Worm (Caenorhabditis elegans) whole organism, L3 larva: ENCODE measurements around the gene srz-37.

Experiments used
- R02D3.7 ChIP-seq: fragments of 150-350 bp; optimal IDR thresholded peaks from 2 replicates; lab custom pipeline; 2014; ENCODE audit warnings: missing biosample characterization, missing genetic modification characterization
- ZK546.5 ChIP-seq: sonication (generic microtip); optimal IDR thresholded peaks from 2 replicates; lab custom pipeline; 2017; ENCODE audit warnings: missing biosample characterization, missing genetic modification characterization
- ama-1 ChIP-seq: fragments of 150-350 bp; optimal IDR thresholded peaks from 2 replicates; lab custom pipeline; 2018
- ceh-28 ChIP-seq: fragments of 150-350 bp; optimal IDR thresholded peaks from 2 replicates; lab custom pipeline; 2014; ENCODE audit warnings: missing biosample characterization, missing genetic modification reagents, missing genetic modification characterization
- ceh-82 ChIP-seq: fragments of 150-350 bp; optimal IDR thresholded peaks from 2 replicates; lab custom pipeline; 2014; ENCODE audit warnings: missing biosample characterization, missing genetic modification characterization
- ceh-9 ChIP-seq: sonication (generic microtip); optimal IDR thresholded peaks from 2 replicates; lab custom pipeline; 2018; ENCODE audit warnings: missing biosample characterization, missing genetic modification characterization
- daf-12 ChIP-seq: fragments of 150-350 bp; optimal IDR thresholded peaks from 2 replicates; lab custom pipeline; 2014; ENCODE audit warnings: missing biosample characterization, missing genetic modification reagents, missing genetic modification characterization
- egl-27 ChIP-seq: sonication (generic microtip); optimal IDR thresholded peaks from 4 replicates; lab custom pipeline; 2017; ENCODE audit warnings: missing biosample characterization, missing genetic modification reagents, missing genetic modification characterization
- egl-5 ChIP-seq: fragments of 150-350 bp; optimal IDR thresholded peaks from 2 replicates; lab custom pipeline; 2017; ENCODE audit warnings: missing biosample characterization, missing genetic modification reagents, missing genetic modification characterization, inconsistent platforms
- elt-1 ChIP-seq: fragments of 150-350 bp; optimal IDR thresholded peaks from 2 replicates; lab custom pipeline; 2014; ENCODE audit warnings: missing biosample characterization, missing genetic modification characterization
- elt-2 ChIP-seq: sonication (generic microtip); optimal IDR thresholded peaks from 2 replicates; lab custom pipeline; 2016; ENCODE audit warnings: missing genetic modification reagents, mild to moderate bottlenecking, missing genetic modification characterization, missing compliant biosample characterization
- eor-1 ChIP-seq, 2 experiments: fragments of 150-350 bp; optimal IDR thresholded peaks; 2 replicates each; lab custom pipeline; 2014 to 2018; ENCODE audit warnings: missing biosample characterization in 2 of 2, missing genetic modification characterization in 2 of 2
- fkh-10 ChIP-seq: sonication (generic microtip); optimal IDR thresholded peaks from 2 replicates; lab custom pipeline; 2017; ENCODE audit warnings: missing biosample characterization, missing genetic modification reagents, missing genetic modification characterization
- fos-1 ChIP-seq: fragments of 150-350 bp; optimal IDR thresholded peaks from 2 replicates; lab custom pipeline; 2014; ENCODE audit warnings: missing biosample characterization, missing genetic modification characterization
- hmg-11 ChIP-seq: sonication (generic microtip); optimal IDR thresholded peaks from 2 replicates; lab custom pipeline; 2016; ENCODE audit warnings: missing genetic modification characterization, missing compliant biosample characterization
- jun-1 ChIP-seq: fragments of 150-350 bp; optimal IDR thresholded peaks from 2 replicates; lab custom pipeline; 2014; ENCODE audit warnings: missing biosample characterization, missing genetic modification reagents, missing genetic modification characterization
- lin-15B ChIP-seq: fragments of 150-350 bp; optimal IDR thresholded peaks from 2 replicates; lab custom pipeline; 2014; ENCODE audit warnings: missing biosample characterization, missing genetic modification characterization
- lin-39 ChIP-seq: fragments of 150-350 bp; optimal IDR thresholded peaks from 2 replicates; lab custom pipeline; 2018; ENCODE audit warnings: missing biosample characterization, missing genetic modification reagents, missing genetic modification characterization
- nfya-1 ChIP-seq: sonication (generic microtip); optimal IDR thresholded peaks from 2 replicates; lab custom pipeline; 2017; ENCODE audit warnings: missing genetic modification characterization, mild to moderate bottlenecking, missing compliant biosample characterization, antibody characterized with exemption, moderate library complexity; ENCODE audit not compliant: insufficient read depth
- nhr-11 ChIP-seq: fragments of 150-350 bp; optimal IDR thresholded peaks from 2 replicates; lab custom pipeline; 2014; ENCODE audit warnings: missing biosample characterization, missing genetic modification characterization
- nhr-12 ChIP-seq: fragments of 150-350 bp; optimal IDR thresholded peaks from 2 replicates; lab custom pipeline; 2014; ENCODE audit warnings: missing biosample characterization, missing genetic modification characterization
- nhr-23 ChIP-seq: fragments of 150-350 bp; optimal IDR thresholded peaks from 2 replicates; lab custom pipeline; 2014; ENCODE audit warnings: missing biosample characterization, missing genetic modification reagents, missing genetic modification characterization
- nhr-28 ChIP-seq: fragments of 150-350 bp; optimal IDR thresholded peaks from 2 replicates; lab custom pipeline; 2014; ENCODE audit warnings: missing biosample characterization, missing genetic modification characterization
- nhr-43 ChIP-seq: sonication (generic microtip); optimal IDR thresholded peaks from 2 replicates; lab custom pipeline; 2016; ENCODE audit warnings: mild to moderate bottlenecking, missing genetic modification characterization, missing compliant biosample characterization; ENCODE audit not compliant: poor library complexity, severe bottlenecking
- nhr-67 ChIP-seq: fragments of 150-350 bp; optimal IDR thresholded peaks from 2 replicates; lab custom pipeline; 2014; ENCODE audit warnings: missing biosample characterization, missing genetic modification characterization
- nhr-76 ChIP-seq: fragments of 150-350 bp; sonication (generic microtip); optimal IDR thresholded peaks from 5 replicates; lab custom pipeline; 2014; ENCODE audit warnings: missing biosample characterization, missing genetic modification characterization
- nhr-77 ChIP-seq: fragments of 150-350 bp; optimal IDR thresholded peaks from 2 replicates; lab custom pipeline; 2014; ENCODE audit warnings: missing biosample characterization, missing genetic modification characterization
- pha-4 ChIP-seq: fragments of 150-350 bp; optimal IDR thresholded peaks from 2 replicates; lab custom pipeline; 2014; ENCODE audit warnings: missing biosample characterization, missing genetic modification reagents, missing genetic modification characterization
- pqm-1 ChIP-seq: fragments of 150-350 bp; optimal IDR thresholded peaks from 2 replicates; lab custom pipeline; 2017; ENCODE audit warnings: missing biosample characterization, missing genetic modification characterization, inconsistent platforms
- skn-1 ChIP-seq: fragments of 150-350 bp; optimal IDR thresholded peaks from 2 replicates; lab custom pipeline; 2014; ENCODE audit warnings: missing biosample characterization, missing genetic modification characterization
- snpc-4 ChIP-seq: fragments of 150-350 bp; optimal IDR thresholded peaks from 2 replicates; lab custom pipeline; 2014; ENCODE audit warnings: missing biosample characterization, missing genetic modification characterization
- unc-39 ChIP-seq: sonication (generic microtip); optimal IDR thresholded peaks from 4 replicates; lab custom pipeline; 2017; ENCODE audit warnings: missing biosample characterization, missing genetic modification characterization
- unc-62 ChIP-seq: fragments of 150-350 bp; sonication (generic microtip); optimal IDR thresholded peaks from 4 replicates; lab custom pipeline; 2014; ENCODE audit warnings: missing biosample characterization, missing genetic modification reagents, missing genetic modification characterization
- zag-1 ChIP-seq: fragments of 150-350 bp; optimal IDR thresholded peaks from 2 replicates; lab custom pipeline; 2014; ENCODE audit warnings: missing biosample characterization, missing genetic modification characterization
- ztf-11 ChIP-seq: fragments of 150-350 bp; optimal IDR thresholded peaks from 2 replicates; lab custom pipeline; 2014; ENCODE audit warnings: missing biosample characterization, missing genetic modification characterization
- ztf-4 ChIP-seq: fragments of 150-350 bp; optimal IDR thresholded peaks from 2 replicates; lab custom pipeline; 2014; ENCODE audit warnings: missing biosample characterization, missing genetic modification characterization

The srz-37 gene

DNA sequence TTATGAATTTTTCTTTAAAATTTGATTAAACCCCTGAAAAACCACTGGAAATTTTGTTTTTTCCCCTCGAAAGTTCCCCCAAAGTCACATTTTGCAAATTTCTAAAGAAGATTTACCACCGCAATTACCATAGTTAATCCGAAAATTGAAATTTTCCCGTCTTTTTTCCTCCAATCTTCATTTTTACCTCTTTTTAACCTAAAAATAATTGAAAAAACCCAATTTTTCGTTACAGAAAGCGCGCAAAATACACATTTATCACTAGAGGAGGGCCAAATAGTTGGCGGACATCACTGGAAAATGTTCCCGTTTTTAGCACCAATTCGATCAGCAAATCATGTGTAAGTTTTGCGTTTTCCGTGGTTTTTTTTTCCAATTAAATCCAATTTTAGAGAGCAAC lies 34.9 kb upstream of the srz-37 start, which contains the start of gene unc-33:
TSS of gene unc-33 (plus strand) at position 301 of the 400 bp plus-strand sequence.
- TF ChIP-seq ceh-28 (no peak), R02D3.7 (no peak), fos-1 (tag; lab: Kevin White, UChicago) (no peak), elt-1 (no peak), lin-15B (tag; lab: Kevin White, UChicago) (no peak), ztf-11 (tag; lab: Kevin White, UChicago) (no peak), ceh-82 (no peak), nhr-67 (tag; lab: Kevin White, UChicago) (no peak), snpc-4 (no peak), eor-1 (tag; optimal IDR thresholded peaks at IDR 0.05; lab: Kevin White, UChicago) (no peak), nhr-28 (tag; lab: Kevin White, UChicago) (no peak), nhr-76 (no peak), nhr-77 (tag; lab: Kevin White, UChicago) (no peak), pqm-1 (tag; lab: Kevin White, UChicago) (no peak), nhr-12 (tag; lab: Kevin White, UChicago) (no peak), ceh-9 (no peak)

DNA sequence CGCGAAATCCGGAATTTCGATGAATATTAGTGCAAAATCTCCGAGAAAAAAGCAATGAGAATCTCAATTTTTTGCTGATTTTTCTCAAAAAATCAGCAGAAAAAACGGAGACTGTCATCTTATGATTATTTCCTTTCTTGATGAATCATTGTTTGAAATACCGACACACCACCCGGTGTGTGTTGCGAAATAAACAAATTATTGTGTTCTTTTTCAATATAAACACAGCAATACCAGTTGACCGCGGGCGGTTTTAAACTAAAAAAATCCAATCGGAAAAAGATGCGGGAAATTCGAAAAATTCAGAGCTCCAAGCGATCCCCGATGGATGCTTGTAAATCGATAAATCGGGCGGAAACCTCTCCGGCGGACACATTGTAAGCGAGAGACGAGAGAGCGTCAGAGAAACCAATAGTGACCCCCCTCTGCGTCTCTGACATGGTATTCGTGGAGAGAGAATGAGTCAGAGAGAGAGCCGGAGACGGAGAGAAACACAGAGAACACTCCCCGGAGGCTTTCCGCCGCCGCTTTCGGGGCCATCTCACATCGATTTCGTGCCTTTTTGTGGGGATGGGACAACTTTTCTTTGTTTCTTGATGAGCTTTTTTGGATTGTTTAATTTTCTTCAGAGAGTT lies 33.9 kb upstream of the srz-37 start:
- TF ChIP-seq nhr-11 (tag; lab: Kevin White, UChicago), result no peak
- TF ChIP-seq fkh-10 (GFP tag; lab: Kevin White, UChicago), result peak; percentile 18
- TF ChIP-seq unc-62 (GFP tag; lab: Kevin White, UChicago), result no peak
- peak; percentile 76 for TF ChIP-seq lin-39
- TF ChIP-seq hmg-11 (tag; lab: Kevin White, UChicago), result peak; percentile 86
- TF ChIP-seq nhr-23 (tag; lab: Kevin White, UChicago), result peak; percentile 18
- peak; percentile 61 for TF ChIP-seq egl-5 (tag; lab: Kevin White, UChicago)
- TF ChIP-seq nhr-12 (tag; lab: Kevin White, UChicago), result no peak
- TF ChIP-seq nfya-1, result peak; percentile 89
- peak; percentile 15 for TF ChIP-seq elt-2 (tag; lab: Kevin White, UChicago)
- peak; percentile 58 for TF ChIP-seq snpc-4
- peak; percentile 52 for TF ChIP-seq pha-4 (tag; lab: Kevin White, UChicago)
- peak; percentile 88 for TF ChIP-seq ceh-28
- peak; percentile 6 for TF ChIP-seq ama-1 (lab: Kevin White, UChicago)
- peak; percentile 22 for TF ChIP-seq pqm-1 (tag; lab: Kevin White, UChicago)
- no peak for TF ChIP-seq nhr-67 (tag; lab: Kevin White, UChicago)
- TF ChIP-seq ceh-82, result no peak
- no peak for TF ChIP-seq zag-1 (tag; lab: Kevin White, UChicago)
- TF ChIP-seq skn-1 (tag; lab: Kevin White, UChicago), result peak; percentile 44
- no peak for TF ChIP-seq unc-39 (tag; lab: Kevin White, UChicago)
- TF ChIP-seq lin-15B (tag; lab: Kevin White, UChicago), result peak; percentile 39
- peak; percentile 75 for TF ChIP-seq jun-1 (tag; lab: Kevin White, UChicago)

DNA sequence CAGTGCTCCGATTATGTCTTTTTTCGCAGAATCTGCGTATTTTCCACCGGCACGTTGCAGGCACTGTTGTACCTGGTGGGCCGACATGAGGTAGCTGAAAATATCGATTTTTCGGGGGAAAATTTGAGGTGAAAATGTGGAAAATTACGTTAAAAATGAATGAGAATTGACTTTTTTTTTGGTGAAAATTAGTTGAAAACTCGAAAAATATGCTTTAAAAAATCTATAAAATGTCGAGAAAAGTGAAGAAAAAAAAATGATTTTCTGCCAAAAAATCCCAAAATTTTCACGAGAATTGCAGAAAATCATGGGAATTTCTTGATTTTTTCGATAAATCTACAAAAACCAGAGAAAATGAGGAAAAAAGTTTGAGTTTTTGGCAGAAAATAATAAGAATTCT lies 32.8 kb upstream of the srz-37 start, which contains the start of gene tsg-101:
TSS of gene tsg-101 (minus strand) at position 101 of the 400 bp plus-strand sequence.
- no peak for TF ChIP-seq egl-27
- TF ChIP-seq lin-39, result no peak
- TF ChIP-seq, all 47 proteins: peak for 0

DNA sequence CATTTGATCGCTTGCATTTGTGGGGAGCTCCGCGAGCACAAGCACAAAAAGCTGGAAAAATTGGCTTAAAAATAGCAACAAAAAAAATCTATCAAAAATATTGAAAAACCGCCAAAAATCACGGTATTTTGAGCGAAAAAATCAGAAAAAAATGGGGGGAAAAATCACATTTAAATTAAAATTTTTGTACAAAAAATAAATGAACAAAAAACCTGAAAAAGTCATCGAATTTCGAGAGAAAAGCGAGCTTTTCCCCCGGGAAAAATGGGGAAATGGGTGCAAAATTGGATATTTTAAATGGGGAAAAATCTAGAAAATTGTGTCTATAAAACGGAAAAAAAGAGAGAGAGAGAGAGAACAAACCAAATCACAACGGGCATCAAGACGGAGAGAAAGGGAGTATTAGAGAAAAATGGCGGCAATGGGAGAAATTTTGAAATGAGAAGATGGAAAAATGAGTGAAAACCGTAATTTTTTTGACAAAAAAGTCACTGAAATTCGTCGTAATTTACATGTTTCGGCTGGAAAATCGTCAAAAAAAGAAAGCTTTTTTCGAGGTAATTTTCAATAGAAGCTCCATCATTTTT lies 27.9 kb upstream of the srz-37 start, which contains the start of gene ced-10:
TSS of gene ced-10 (minus strand) at position 51 of the 587 bp plus-strand sequence.
- TF ChIP-seq elt-2 (tag; lab: Kevin White, UChicago) (no peak), ztf-4 (tag; lab: Kevin White, UChicago) (no peak), nhr-28 (tag; lab: Kevin White, UChicago) (no peak), lin-39 (no peak), snpc-4 (no peak), ceh-9 (no peak), daf-12 (no peak), hmg-11 (tag; lab: Kevin White, UChicago) (no peak), zag-1 (tag; lab: Kevin White, UChicago) (no peak), elt-1 (no peak), ZK546.5 (tag; lab: Kevin White, UChicago) (no peak), nhr-43 (tag; lab: Kevin White, UChicago) (no peak), lin-15B (tag; lab: Kevin White, UChicago) (no peak)
- TF ChIP-seq, all 47 proteins: peak for 0
